Fruit fly (Drosophila melanogaster) whole organism, embryonic: Measurements from ENCODE around the gene CG14220.

Experiments used
- Atf3 ChIP-seq: fragments of 200-800 bp; sonication (Bioruptor generic); optimal IDR thresholded peaks from 3 replicates; lab custom pipeline; 2016; ENCODE audit warnings: missing biosample characterization, missing genetic modification characterization
- BEAF-32 ChIP-seq: fragments of 200-800 bp; sonication (Bioruptor generic); optimal IDR thresholded peaks from 3 replicates; lab custom pipeline; 2017; ENCODE audit warnings: missing biosample characterization, missing genetic modification characterization, mild to moderate bottlenecking, moderate library complexity, missing genetic modification reagents
- CG14965 ChIP-seq: fragments of 200-800 bp; sonication (Bioruptor generic); optimal IDR thresholded peaks from 2 replicates; lab custom pipeline; 2016; ENCODE audit warnings: missing biosample characterization, missing genetic modification characterization, borderline replicate concordance
- CG15011 ChIP-seq: fragments of 200-800 bp; sonication (Bioruptor generic); optimal IDR thresholded peaks from 3 replicates; lab custom pipeline; 2018; ENCODE audit warnings: missing biosample characterization, mild to moderate bottlenecking, missing genetic modification characterization
- CG1602 ChIP-seq: fragments of 200-800 bp; sonication (Bioruptor generic); optimal IDR thresholded peaks from 3 replicates; lab custom pipeline; 2016; ENCODE audit warnings: missing biosample characterization, missing genetic modification characterization
- CG1603 ChIP-seq: fragments of 200-800 bp; sonication (Bioruptor generic); optimal IDR thresholded peaks from 2 replicates; lab custom pipeline; 2019; ENCODE audit warnings: missing biosample characterization, mild to moderate bottlenecking, missing genetic modification characterization, moderate library complexity
- CG17829 ChIP-seq: fragments of 200-800 bp; optimal IDR thresholded peaks from 2 replicates; lab custom pipeline; 2019; ENCODE audit warnings: missing biosample characterization, mild to moderate bottlenecking, missing genetic modification characterization, moderate library complexity
- CG17912 ChIP-seq: fragments of 200-800 bp; sonication (Bioruptor generic); optimal IDR thresholded peaks from 2 replicates; lab custom pipeline; 2018; ENCODE audit warnings: missing biosample characterization, mild to moderate bottlenecking, missing genetic modification characterization
- CG18619 ChIP-seq: fragments of 200-800 bp; sonication (Bioruptor generic); optimal IDR thresholded peaks from 3 replicates; lab custom pipeline; 2017; ENCODE audit warnings: missing biosample characterization, mild to moderate bottlenecking, missing genetic modification characterization
- CG30403 ChIP-seq: fragments of 200-800 bp; sonication (Bioruptor generic); optimal IDR thresholded peaks from 3 replicates; lab custom pipeline; 2016; ENCODE audit warnings: missing biosample characterization, missing genetic modification characterization
- CG3281 ChIP-seq: fragments of 200-800 bp; sonication (Bioruptor generic); optimal IDR thresholded peaks from 3 replicates; lab custom pipeline; 2017; ENCODE audit warnings: missing biosample characterization, mild to moderate bottlenecking, missing genetic modification characterization
- CG34422 ChIP-seq: fragments of 200-800 bp; sonication (Bioruptor generic); IDR thresholded peaks from 3 replicates; pipeline ENCODE4 v1.3.6; 2022; ENCODE audit warnings: missing biosample characterization, missing genetic modification characterization
- CG5180 ChIP-seq: fragments of 200-800 bp; sonication (Bioruptor generic); optimal IDR thresholded peaks from 3 replicates; lab custom pipeline; 2017; ENCODE audit warnings: missing biosample characterization, missing genetic modification characterization, mild to moderate bottlenecking, moderate library complexity, missing genetic modification reagents
- CG6683 ChIP-seq: fragments of 200-800 bp; sonication (Bioruptor generic); optimal IDR thresholded peaks from 2 replicates; lab custom pipeline; 2017; ENCODE audit warnings: missing biosample characterization, mild to moderate bottlenecking, missing genetic modification characterization, missing genetic modification reagents
- CG9876 ChIP-seq: fragments of 200-800 bp; sonication (Bioruptor generic); optimal IDR thresholded peaks from 2 replicates; lab custom pipeline; 2016; ENCODE audit warnings: missing biosample characterization, missing genetic modification characterization
- D ChIP-seq, 2 experiments: fragments of 200-800 bp in 1 of 2; fragments of >200 bp in 1 of 2; sonication (Bioruptor generic) in 1 of 2; optimal IDR thresholded peaks; 2 replicates in 1 of 2; 3 replicates in 1 of 2; lab custom pipeline; 2017; ENCODE audit warnings: mild to moderate bottlenecking in 1 of 2, missing biosample characterization in 1 of 2, missing genetic modification characterization in 1 of 2, missing genetic modification reagents in 1 of 2
- Dfd ChIP-seq, 2 experiments: fragments of >200 bp; optimal IDR thresholded peaks; 2 replicates each; lab custom pipeline; 2017; ENCODE audit warnings: missing biosample characterization in 2 of 2, missing genetic modification characterization in 2 of 2
- Dip3 ChIP-seq: fragments of 200-800 bp; sonication (Bioruptor generic); optimal IDR thresholded peaks from 3 replicates; lab custom pipeline; 2016; ENCODE audit warnings: missing biosample characterization, missing genetic modification characterization
- E2f2 ChIP-seq: fragments of 200-800 bp; sonication (Bioruptor generic); IDR thresholded peaks from 2 replicates; pipeline ENCODE4 v1.3.6; 2022; ENCODE audit warnings: missing biosample characterization, missing genetic modification characterization
- Fer3 ChIP-seq: fragments of 200-800 bp; sonication (Bioruptor generic); optimal IDR thresholded peaks from 2 replicates; lab custom pipeline; 2018; ENCODE audit warnings: missing biosample characterization, mild to moderate bottlenecking, missing genetic modification characterization, moderate library complexity
- H2.0 ChIP-seq: fragments of 200-800 bp; sonication (Bioruptor generic); IDR thresholded peaks from 2 replicates; pipeline ENCODE4 v1.3.6; 2022; ENCODE audit warnings: missing biosample characterization, missing genetic modification characterization
- Hey ChIP-seq: fragments of 200-800 bp; sonication (Bioruptor generic); optimal IDR thresholded peaks from 3 replicates; lab custom pipeline; 2018; ENCODE audit warnings: missing biosample characterization, mild to moderate bottlenecking, missing genetic modification characterization
- HmgZ ChIP-seq: fragments of 200-800 bp; sonication (Bioruptor generic); optimal IDR thresholded peaks from 2 replicates; lab custom pipeline; 2018; ENCODE audit warnings: missing biosample characterization, mild to moderate bottlenecking, missing genetic modification characterization
- Hr39 ChIP-seq: fragments of >200 bp; optimal IDR thresholded peaks from 2 replicates; lab custom pipeline; 2017
- Hr78 ChIP-seq, 2 experiments: fragments of 200-800 bp in 1 of 2; fragments of >200 bp in 1 of 2; sonication (Bioruptor generic) in 1 of 2; optimal IDR thresholded peaks; 2 replicates each; lab custom pipeline; 2017 to 2019; ENCODE audit warnings: missing biosample characterization in 2 of 2, missing genetic modification characterization in 2 of 2, mild to moderate bottlenecking in 1 of 2, moderate library complexity in 1 of 2
- MBD-R2 ChIP-seq: fragments of 200-800 bp; sonication (Bioruptor generic); IDR thresholded peaks from 2 replicates; pipeline ENCODE4 v1.3.6; 2022; ENCODE audit warnings: missing biosample characterization, missing genetic modification characterization
- Meics ChIP-seq: fragments of 200-800 bp; sonication (Bioruptor generic); optimal IDR thresholded peaks from 2 replicates; lab custom pipeline; 2017; ENCODE audit warnings: missing biosample characterization, mild to moderate bottlenecking, missing genetic modification characterization
- Myb ChIP-seq: fragments of 200-800 bp; sonication (Bioruptor generic); optimal IDR thresholded peaks from 2 replicates; lab custom pipeline; 2016; ENCODE audit warnings: missing biosample characterization, missing genetic modification characterization
- NFAT ChIP-seq: fragments of 200-800 bp; sonication (Bioruptor generic); IDR thresholded peaks from 2 replicates; pipeline ENCODE4 v1.3.6; 2022; ENCODE audit warnings: missing biosample characterization, missing genetic modification characterization
- ac ChIP-seq: fragments of 200-800 bp; sonication (Bioruptor generic); optimal IDR thresholded peaks from 3 replicates; lab custom pipeline; 2017; ENCODE audit warnings: missing biosample characterization, mild to moderate bottlenecking, missing genetic modification characterization
- aop ChIP-seq: fragments of 200-800 bp; sonication (Bioruptor generic); IDR thresholded peaks from 2 replicates; pipeline ENCODE4 v1.3.6; 2022; ENCODE audit warnings: missing biosample characterization, missing genetic modification characterization
- br ChIP-seq: fragments of >200 bp; optimal IDR thresholded peaks from 2 replicates; lab custom pipeline; 2017
- fu2 ChIP-seq: fragments of 200-800 bp; sonication (Bioruptor generic); optimal IDR thresholded peaks from 2 replicates; lab custom pipeline; 2016; ENCODE audit warnings: missing biosample characterization, missing genetic modification characterization
- gce ChIP-seq: fragments of 200-800 bp; sonication (Bioruptor generic); IDR thresholded peaks from 3 replicates; pipeline ENCODE4 v1.3.6; 2022; ENCODE audit warnings: missing biosample characterization, missing genetic modification characterization
- hb ChIP-seq: fragments of 200-800 bp; sonication (Bioruptor generic); IDR thresholded peaks from 3 replicates; pipeline ENCODE4 v1.3.6; 2022; ENCODE audit warnings: missing biosample characterization, missing genetic modification characterization; ENCODE audit not compliant: partially characterized antibody
- her ChIP-seq: fragments of 200-800 bp; sonication (Bioruptor generic); optimal IDR thresholded peaks from 2 replicates; lab custom pipeline; 2016; ENCODE audit warnings: missing biosample characterization, missing genetic modification characterization
- hkb ChIP-seq, 2 experiments: fragments of 200-800 bp in 1 of 2; fragments of >200 bp in 1 of 2; sonication (Bioruptor generic) in 1 of 2; IDR thresholded peaks in 1 of 2; optimal IDR thresholded peaks in 1 of 2; 2 replicates each; pipeline versions ENCODE4 v1.3.6 to Lab custom; 2017 to 2022; ENCODE audit warnings: missing biosample characterization in 1 of 2, missing genetic modification characterization in 1 of 2
- luna ChIP-seq: fragments of 200-800 bp; sonication (Bioruptor generic); optimal IDR thresholded peaks from 2 replicates; lab custom pipeline; 2016; ENCODE audit warnings: missing biosample characterization, missing genetic modification characterization
- nom ChIP-seq: fragments of 200-800 bp; sonication (Bioruptor generic); optimal IDR thresholded peaks from 2 replicates; lab custom pipeline; 2017; ENCODE audit warnings: missing biosample characterization, missing genetic modification characterization, mild to moderate bottlenecking, moderate library complexity, missing genetic modification reagents
- odd ChIP-seq: fragments of 200-800 bp; sonication (Bioruptor generic); optimal IDR thresholded peaks from 2 replicates; lab custom pipeline; 2017; ENCODE audit warnings: missing biosample characterization, mild to moderate bottlenecking, missing genetic modification characterization
- otp ChIP-seq: fragments of 200-800 bp; sonication (Bioruptor generic); IDR thresholded peaks from 3 replicates; pipeline ENCODE4, ENCODE4 v1.3.6; 2022; ENCODE audit warnings: missing biosample characterization, missing genetic modification characterization
- pnt ChIP-seq: fragments of 200-800 bp; sonication (Bioruptor generic); optimal IDR thresholded peaks from 3 replicates; lab custom pipeline; 2016; ENCODE audit warnings: missing biosample characterization, missing genetic modification characterization
- psq ChIP-seq: fragments of 200-800 bp; sonication (Bioruptor generic); optimal IDR thresholded peaks from 2 replicates; lab custom pipeline; 2017; ENCODE audit warnings: missing biosample characterization, missing genetic modification characterization
- run ChIP-seq: fragments of 200-800 bp; sonication (Bioruptor generic); optimal IDR thresholded peaks from 3 replicates; lab custom pipeline; 2018; ENCODE audit warnings: missing biosample characterization, mild to moderate bottlenecking, missing genetic modification characterization
- sens ChIP-seq: fragments of 200-800 bp; sonication (Bioruptor generic); peaks from one replicate; lab custom pipeline; 2016; ENCODE audit warnings: missing biosample characterization, missing genetic modification characterization
- so ChIP-seq: fragments of 200-800 bp; sonication (Bioruptor generic); IDR thresholded peaks from 3 replicates; pipeline ENCODE4 v1.3.6; 2022; ENCODE audit warnings: missing biosample characterization, missing genetic modification characterization
- tap ChIP-seq: fragments of 200-800 bp; optimal IDR thresholded peaks from 3 replicates; lab custom pipeline; 2019; ENCODE audit warnings: missing biosample characterization, mild to moderate bottlenecking, missing genetic modification characterization, moderate library complexity
- trh ChIP-seq: fragments of 200-800 bp; sonication (Bioruptor generic); optimal IDR thresholded peaks from 2 replicates; lab custom pipeline; 2016; ENCODE audit warnings: missing biosample characterization, missing genetic modification characterization
- vfl ChIP-seq: fragments of 200-800 bp; sonication (Bioruptor generic); optimal IDR thresholded peaks from 2 replicates; lab custom pipeline; 2016; ENCODE audit warnings: missing biosample characterization, missing genetic modification characterization
- z ChIP-seq: fragments of 200-800 bp; sonication (Bioruptor generic); IDR thresholded peaks from 3 replicates; pipeline ENCODE4 v1.3.6; 2022; ENCODE audit warnings: missing biosample characterization, missing genetic modification characterization

Gene CG14220

DNA sequence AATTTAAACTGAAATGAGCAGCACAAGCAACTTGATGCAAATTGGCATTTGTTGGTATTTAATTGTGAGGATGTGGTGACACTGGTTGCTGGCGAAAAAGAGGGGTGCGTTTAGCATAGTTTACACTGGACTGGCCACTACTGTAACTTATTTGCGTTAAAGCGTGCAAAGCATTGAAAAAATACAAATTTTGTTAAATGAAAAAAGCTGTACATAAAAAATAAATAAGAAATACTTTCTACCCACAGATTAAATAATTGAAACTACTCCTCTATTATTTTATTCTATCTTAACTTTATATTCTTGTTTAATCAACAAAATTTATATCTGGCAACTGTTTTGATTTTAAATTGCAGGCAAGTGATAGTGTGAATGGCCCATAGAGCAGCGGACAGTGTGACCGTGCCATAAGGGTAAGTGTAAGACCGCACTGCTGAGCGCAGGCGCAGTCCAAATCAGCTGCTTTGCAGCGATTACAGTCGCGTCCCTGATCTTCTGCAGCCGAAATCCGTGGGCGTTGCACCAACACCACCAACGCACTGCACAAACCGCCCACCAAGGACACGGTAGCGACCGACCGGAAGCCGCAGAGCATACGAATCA lies 35.8 kb downstream of the CG14220 start, which contains the start of the genes Grip84 and car (continued):
- peak in 1 of 2 experiments; percentile 24 for TF ChIP-seq Dfd (GFP tag; optimal IDR thresholded peaks at IDR 0.05; lab: Kevin White, UChicago)
- TF ChIP-seq Meics: peak; percentile 68
- TF ChIP-seq Dip3 (GFP tag; lab: Kevin White, UChicago): peak; percentile 8
- peak; percentile 50 for TF ChIP-seq Fer3 (tag; lab: Kevin White, UChicago)
- TF ChIP-seq CG18619 (GFP tag; lab: Kevin White, UChicago): peak; percentile 65
- TF ChIP-seq HmgZ (tag; lab: Kevin White, UChicago): peak; percentile 36
- no peak for TF ChIP-seq CG1603
- peak; percentile 83 for TF ChIP-seq CG30403 (GFP tag; lab: Kevin White, UChicago)
- TF ChIP-seq luna: no peak
- peak; percentile 91 for TF ChIP-seq sens
- no peak for TF ChIP-seq vfl
- TF ChIP-seq BEAF-32 (GFP tag; lab: Kevin White, UChicago): peak; percentile 44
- TF ChIP-seq CG34422 (GFP tag; lab: Robert Waterston, UW): peak; percentile 43; the same call in 1 of the 3 replicates
- no peak for TF ChIP-seq Hey (tag; lab: Kevin White, UChicago)
- TF ChIP-seq CG14965 (GFP tag; lab: Kevin White, UChicago): no peak
- TF ChIP-seq pnt (GFP tag; lab: Kevin White, UChicago): peak; percentile 73
- no peak for TF ChIP-seq odd
- TF ChIP-seq br (lab: Kevin White, UChicago): no peak
- no peak for TF ChIP-seq nom (GFP tag; lab: Kevin White, UChicago)
- TF ChIP-seq fu2 (GFP tag; lab: Kevin White, UChicago): no peak
- TF ChIP-seq hkb (optimal IDR thresholded peaks at IDR 0.05; lab: Kevin White, UChicago): no peak
- TF ChIP-seq hkb (GFP tag; IDR thresholded peaks at IDR 0.05; lab: Robert Waterston, UW): peak; percentile 60; the same call in 1 of the 2 replicates
- TF ChIP-seq CG3281 (GFP tag; lab: Kevin White, UChicago): no peak
- peak; percentile 6 for TF ChIP-seq Atf3 (GFP tag; lab: Kevin White, UChicago)
- TF ChIP-seq hb (GFP tag; lab: Robert Waterston, UW): no peak
- TF ChIP-seq tap (tag; lab: Kevin White, UChicago): no peak
- peak; percentile 73 for TF ChIP-seq CG17829 (tag; lab: Kevin White, UChicago)
- peak; percentile 93 for TF ChIP-seq MBD-R2 (GFP tag; lab: Robert Waterston, UW)
- TF ChIP-seq CG17912 (GFP tag; lab: Kevin White, UChicago): no peak
- TF ChIP-seq otp: no peak
- TF ChIP-seq Myb (GFP tag; lab: Kevin White, UChicago): peak; percentile 25
- TF ChIP-seq E2f2 (GFP tag; lab: Robert Waterston, UW): no peak; the same call in 1 of the 2 replicates
- TF ChIP-seq so (GFP tag; lab: Robert Waterston, UW): no peak
- TF ChIP-seq NFAT: 0 out of 2 replicates have a peak, but pooled peaks have one; percentile 15
- TF ChIP-seq gce (GFP tag; lab: Robert Waterston, UW): no peak
- peak; percentile 72 for TF ChIP-seq CG1602 (GFP tag; lab: Kevin White, UChicago)
- TF ChIP-seq CG9876: no peak
- no peak for TF ChIP-seq z (GFP tag; lab: Robert Waterston, UW)
- no peak for TF ChIP-seq CG15011 (GFP tag; lab: Kevin White, UChicago)
- TF ChIP-seq CG5180: no peak
- no peak for TF ChIP-seq CG6683 (GFP tag; lab: Kevin White, UChicago)
- no peak for TF ChIP-seq psq (GFP tag; lab: Kevin White, UChicago)
- no peak for TF ChIP-seq Hr78 (GFP tag; optimal IDR thresholded peaks at IDR 0.05; lab: Kevin White, UChicago)
- TF ChIP-seq trh: peak; percentile 31
- peak; percentile 15 for TF ChIP-seq run (tag; lab: Kevin White, UChicago)
- TF ChIP-seq Hr39 (lab: Kevin White, UChicago): no peak
- TF ChIP-seq ac (GFP tag; lab: Kevin White, UChicago): no peak
- no peak for TF ChIP-seq her (GFP tag; lab: Kevin White, UChicago)
- TF ChIP-seq D (optimal IDR thresholded peaks at IDR 0.05; lab: Kevin White, UChicago): no peak
- no peak for TF ChIP-seq D (GFP tag; optimal IDR thresholded peaks at IDR 0.05; lab: Kevin White, UChicago)
- TF ChIP-seq aop (GFP tag; lab: Robert Waterston, UW): no peak
- peak; percentile 23; the same call in 1 of the 2 replicates for TF ChIP-seq H2.0 (GFP tag; lab: Robert Waterston, UW)
